Fruit fly (Drosophila melanogaster) whole organism, adult: Measurements from ENCODE around the gene CG31199.

Source experiments
- CG12768 ChIP-seq: fragments of 200-800 bp; sonication (Bioruptor generic); optimal IDR thresholded peaks from 2 replicates; lab custom pipeline; 2017; ENCODE audit warnings: missing biosample characterization, missing genetic modification characterization, mild to moderate bottlenecking, moderate library complexity, missing genetic modification reagents
- CG14711 ChIP-seq: fragments of 200-800 bp; sonication (Bioruptor generic); optimal IDR thresholded peaks from 2 replicates; lab custom pipeline; 2018; ENCODE audit warnings: missing biosample characterization, mild to moderate bottlenecking, missing genetic modification characterization, moderate library complexity
- CG7045 ChIP-seq: fragments of 200-800 bp; sonication (Bioruptor generic); optimal IDR thresholded peaks from 2 replicates; lab custom pipeline; 2017; ENCODE audit warnings: missing biosample characterization, mild to moderate bottlenecking, missing genetic modification characterization
- CG7101 ChIP-seq: fragments of 200-800 bp; sonication (Bioruptor generic); optimal IDR thresholded peaks from 2 replicates; lab custom pipeline; 2018; ENCODE audit warnings: missing biosample characterization, mild to moderate bottlenecking, missing genetic modification characterization, moderate library complexity
- Clk ChIP-seq: fragments of 200-800 bp; sonication (Bioruptor generic); optimal IDR thresholded peaks from 2 replicates; lab custom pipeline; 2017; ENCODE audit warnings: missing biosample characterization, missing genetic modification characterization
- Mnt ChIP-seq: fragments of 200-800 bp; sonication (Bioruptor generic); optimal IDR thresholded peaks from 2 replicates; lab custom pipeline; 2016; ENCODE audit warnings: missing biosample characterization, mild to moderate bottlenecking, missing genetic modification characterization
- ovo ChIP-seq: fragments of 200-800 bp; sonication (Bioruptor generic); optimal IDR thresholded peaks from 2 replicates; lab custom pipeline; 2016; ENCODE audit warnings: missing biosample characterization, missing genetic modification characterization
- pad ChIP-seq: fragments of 200-800 bp; sonication (Bioruptor generic); optimal IDR thresholded peaks from 3 replicates; lab custom pipeline; 2017; ENCODE audit warnings: missing biosample characterization, missing genetic modification characterization, mild to moderate bottlenecking, moderate library complexity, missing genetic modification reagents

dm6 chr3R:20788559-20788958, 44.9 kb upstream of the CG31199 start:
- TF ChIP-seq ovo (GFP tag; lab: Kevin White, UChicago) (no peak), CG14711 (tag; lab: Kevin White, UChicago) (no peak), CG12768 (GFP tag; lab: Kevin White, UChicago) (no peak), CG7101 (no peak), Clk (GFP tag; lab: Kevin White, UChicago) (no peak), CG7045 (no peak), pad (GFP tag; lab: Kevin White, UChicago) (no peak), Mnt (GFP tag; lab: Kevin White, UChicago) (no peak)
